Fruit fly (Drosophila melanogaster): ENCODE data around the gene CG14829.

DNA sequence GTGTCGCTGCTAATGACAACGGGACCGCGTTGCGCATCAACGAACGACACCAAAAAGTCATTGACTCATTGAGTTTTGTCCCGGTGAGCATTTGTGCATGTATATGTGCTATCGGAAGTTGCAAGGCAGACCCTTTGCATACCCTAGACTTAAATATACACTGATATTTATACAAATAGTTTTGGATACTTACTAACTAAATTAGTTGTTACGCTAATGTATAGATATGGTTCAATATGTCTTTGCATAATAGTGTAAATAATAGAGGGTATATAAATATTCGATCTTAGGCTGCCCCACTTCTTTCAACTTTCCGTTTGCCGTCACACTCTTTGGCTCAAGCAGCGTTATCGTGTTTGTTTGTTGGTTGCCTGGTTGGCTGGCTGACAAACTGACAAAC lies 46.7 kb downstream of the CG14829 start:
- TF ChIP-seq D19B (GFP tag; optimal IDR thresholded peaks at IDR 0.05) (no peak), fd3F (GFP tag; optimal IDR thresholded peaks at IDR 0.05) (no peak), CG1603 (tag; optimal IDR thresholded peaks at IDR 0.05) (no peak), Oaz (GFP tag; IDR thresholded peaks at IDR 0.05) (no peak), caup (GFP tag; optimal IDR thresholded peaks at IDR 0.05; ENCODE audit: severe bottlenecking) (no peak)
